Fruit fly (Drosophila melanogaster): ENCODE data around the gene CG42488.

DNA sequence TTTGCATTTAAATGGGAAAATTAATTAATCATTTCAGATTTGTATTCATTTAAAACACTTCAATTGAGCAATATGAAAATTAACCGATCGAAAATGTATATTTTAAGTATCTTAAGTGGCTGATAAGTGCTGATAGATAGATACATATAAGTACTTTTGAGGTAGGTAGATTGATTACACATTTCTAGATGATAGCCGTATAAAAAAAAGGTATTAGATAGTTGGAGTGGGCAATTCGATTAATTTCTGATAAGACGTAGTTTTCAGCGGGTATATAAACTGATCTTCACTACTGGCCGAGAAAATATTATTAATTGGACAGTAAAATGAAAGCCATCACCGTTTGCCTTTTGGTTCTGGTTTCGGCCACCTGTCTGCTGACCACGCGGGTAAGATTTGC lies 22.0 kb downstream of the CG42488 start, which contains the start of gene CG5107:
- TF ChIP-seq usp (GFP tag; optimal IDR thresholded peaks at IDR 0.05) (no peak), pan (optimal IDR thresholded peaks at IDR 0.05) (no peak), CG8478 (optimal IDR thresholded peaks at IDR 0.05) (no peak), psq (optimal IDR thresholded peaks at IDR 0.05) (no peak), Dll (optimal IDR thresholded peaks at IDR 0.05) (no peak), EcR (GFP tag; optimal IDR thresholded peaks at IDR 0.05) (no peak)
